Worm (Caenorhabditis elegans) whole organism, midembryonic: ENCODE results near the gene grl-26.

Source experiments
- cog-1 ChIP-seq: sonication (generic microtip); optimal IDR thresholded peaks from 2 replicates; lab custom pipeline; 2016; ENCODE audit warnings: missing genetic modification characterization, missing compliant biosample characterization
- flt-1 ChIP-seq: fragments of 200-800 bp; sonication (Bioruptor generic); IDR thresholded peaks from 2 replicates; pipeline ENCODE4 v1.3.6; 2022; ENCODE audit warnings: missing genetic modification characterization, missing compliant biosample characterization
- klf-2 ChIP-seq: fragments of 200-800 bp; sonication (Bioruptor generic); conservative IDR thresholded peaks from 2 replicates; pipeline ENCODE4 v1.3.6; 2022; ENCODE audit warnings: missing genetic modification reagents, missing genetic modification characterization, missing compliant biosample characterization
- med-1 ChIP-seq: sonication (generic microtip); optimal IDR thresholded peaks from 2 replicates; lab custom pipeline; 2017; ENCODE audit warnings: missing genetic modification characterization, mild to moderate bottlenecking, missing compliant biosample characterization, antibody characterized with exemption, missing genetic modification reagents; ENCODE audit not compliant: insufficient read depth
- ref-1 ChIP-seq: fragments of 200-800 bp; sonication (Bioruptor generic); conservative IDR thresholded peaks from 2 replicates; pipeline ENCODE4 v1.3.6; 2022; ENCODE audit warnings: missing genetic modification reagents, missing genetic modification characterization, missing compliant biosample characterization
- tab-1 ChIP-seq: fragments of 200-800 bp; sonication (Bioruptor generic); IDR thresholded peaks from 2 replicates; pipeline ENCODE4 v1.3.6; 2022; ENCODE audit warnings: missing genetic modification characterization, missing compliant biosample characterization
- ztf-23 ChIP-seq: fragments of 200-800 bp; sonication (Bioruptor generic); IDR thresholded peaks from 2 replicates; pipeline ENCODE4 v1.3.6; 2022; ENCODE audit warnings: missing genetic modification reagents, missing genetic modification characterization, missing compliant biosample characterization
- ztf-29 ChIP-seq: fragments of 200-800 bp; sonication (Bioruptor generic); IDR thresholded peaks from 2 replicates; pipeline ENCODE4 v1.3.6; 2022; ENCODE audit warnings: missing genetic modification reagents, missing genetic modification characterization, missing compliant biosample characterization

- TF ChIP-seq flt-1 (GFP tag; lab: Robert Waterston, UW) (no peak), ztf-23 (no peak), ref-1 (GFP tag; lab: Robert Waterston, UW) (no peak), tab-1 (GFP tag; lab: Robert Waterston, UW) (no peak), med-1 (GFP tag; lab: Kevin White, UChicago) (no peak), ztf-29 (GFP tag; lab: Robert Waterston, UW) (no peak), klf-2 (GFP tag; lab: Robert Waterston, UW) (no peak), cog-1 (tag; lab: Kevin White, UChicago) (no peak)
These were observed 31.3 kb downstream of the grl-26 start, which contains the start of gene T21D12.7 for ce11 chrIV:291356-291755.
